Worm (Caenorhabditis elegans) whole organism, L3 larva: ENCODE data around the gene sru-37.

ENCODE experiments used
- ZK546.5 ChIP-seq: sonication (generic microtip); optimal IDR thresholded peaks from 2 replicates; lab custom pipeline; 2017; ENCODE audit warnings: missing biosample characterization, missing genetic modification characterization
- ama-1 ChIP-seq: fragments of 150-350 bp; optimal IDR thresholded peaks from 2 replicates; lab custom pipeline; 2018
- fkh-10 ChIP-seq: sonication (generic microtip); optimal IDR thresholded peaks from 2 replicates; lab custom pipeline; 2017; ENCODE audit warnings: missing biosample characterization, missing genetic modification reagents, missing genetic modification characterization
- mml-1 ChIP-seq: fragments of 150-350 bp; sonication (generic microtip); optimal IDR thresholded peaks from 3 replicates; lab custom pipeline; 2014; ENCODE audit warnings: missing biosample characterization, missing genetic modification characterization
- nhr-11 ChIP-seq: fragments of 150-350 bp; optimal IDR thresholded peaks from 2 replicates; lab custom pipeline; 2014; ENCODE audit warnings: missing biosample characterization, missing genetic modification characterization
- nhr-77 ChIP-seq: fragments of 150-350 bp; optimal IDR thresholded peaks from 2 replicates; lab custom pipeline; 2014; ENCODE audit warnings: missing biosample characterization, missing genetic modification characterization
- skn-1 ChIP-seq: fragments of 150-350 bp; optimal IDR thresholded peaks from 2 replicates; lab custom pipeline; 2014; ENCODE audit warnings: missing biosample characterization, missing genetic modification characterization
- unc-62 ChIP-seq: fragments of 150-350 bp; sonication (generic microtip); optimal IDR thresholded peaks from 4 replicates; lab custom pipeline; 2014; ENCODE audit warnings: missing biosample characterization, missing genetic modification reagents, missing genetic modification characterization

DNA sequence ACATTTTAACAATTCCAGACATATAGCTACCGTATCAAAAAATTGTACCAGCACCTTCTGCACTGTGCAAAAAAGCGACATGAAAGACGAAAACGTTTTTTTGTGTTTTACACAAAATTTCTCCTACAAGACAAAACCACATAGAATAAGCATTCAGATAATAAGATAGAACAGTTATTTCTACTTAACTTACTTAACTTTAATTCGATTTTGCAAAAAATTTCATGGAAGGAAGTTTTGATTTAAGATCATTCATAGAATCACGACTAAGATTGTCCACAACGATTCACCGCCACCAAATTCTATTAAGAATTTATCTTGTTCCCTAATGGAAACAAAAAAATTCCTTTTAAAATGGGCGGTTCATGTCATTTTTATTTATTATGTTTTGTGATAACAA, 41.5 kb upstream of the sru-37 start:
- TF ChIP-seq fkh-10 (GFP tag; lab: Kevin White, UChicago) = no peak
- TF ChIP-seq unc-62 (GFP tag; lab: Kevin White, UChicago) = no peak
- TF ChIP-seq mml-1 (tag; lab: Kevin White, UChicago) = no peak
- no peak for TF ChIP-seq nhr-77 (tag; lab: Kevin White, UChicago)
- TF ChIP-seq nhr-11 = no peak
- no peak for TF ChIP-seq ama-1
- no peak for TF ChIP-seq ZK546.5
- no peak for TF ChIP-seq skn-1 (tag; lab: Kevin White, UChicago)
